Worm (Caenorhabditis elegans) whole organism, L4 larva: Measurements from ENCODE around the gene F45D3.1.

Source experiments
- F10B5.3 ChIP-seq: sonication (generic microtip); optimal IDR thresholded peaks from 2 replicates; lab custom pipeline; 2016; ENCODE audit warnings: mild to moderate bottlenecking, missing genetic modification characterization, missing compliant biosample characterization
- F37D6.2 ChIP-seq: sonication (generic microtip); optimal IDR thresholded peaks from 2 replicates; lab custom pipeline; 2016; ENCODE audit warnings: mild to moderate bottlenecking, missing genetic modification characterization, missing compliant biosample characterization
- Y5F2A.4 ChIP-seq: fragments of 200-800 bp; sonication (Bioruptor generic); optimal IDR thresholded peaks from 2 replicates; lab custom pipeline; 2018; ENCODE audit warnings: mild to moderate bottlenecking, missing genetic modification characterization, missing compliant biosample characterization
- ZK337.2 ChIP-seq: fragments of 200-800 bp; sonication (Bioruptor generic); IDR thresholded peaks from 2 replicates; pipeline ENCODE4 v1.3.6; 2022; ENCODE audit warnings: missing genetic modification reagents, missing genetic modification characterization, missing compliant biosample characterization
- aha-1 ChIP-seq: fragments of 150-350 bp; peaks from one replicate; lab custom pipeline; 2014; ENCODE audit warnings: missing biosample characterization, missing genetic modification characterization
- aly-2 ChIP-seq: sonication (generic microtip); optimal IDR thresholded peaks from 2 replicates; lab custom pipeline; 2018; ENCODE audit warnings: missing biosample characterization, missing genetic modification characterization
- ceh-44 ChIP-seq: fragments of 200-800 bp; sonication (Bioruptor generic); IDR thresholded peaks from 2 replicates; pipeline ENCODE4 v1.3.6; 2022; ENCODE audit warnings: missing genetic modification reagents, missing genetic modification characterization, missing compliant biosample characterization
- daf-16 ChIP-seq, 3 experiments: sonication (generic microtip); optimal IDR thresholded peaks; 2 replicates each; lab custom pipeline; 2016 to 2017; ENCODE audit warnings: missing genetic modification characterization in 3 of 3, missing genetic modification reagents in 3 of 3, mild to moderate bottlenecking in 2 of 3, missing compliant biosample characterization in 2 of 3, missing biosample characterization in 1 of 3, moderate library complexity in 1 of 3
- daf-19 ChIP-seq: fragments of 200-800 bp; sonication (Bioruptor generic); conservative IDR thresholded peaks from 2 replicates; pipeline ENCODE4 v1.3.6; 2022; ENCODE audit warnings: missing genetic modification characterization, missing compliant biosample characterization
- dmd-6 ChIP-seq: fragments of 200-800 bp; sonication (Bioruptor generic); IDR thresholded peaks from 2 replicates; pipeline ENCODE4 v1.3.6; 2022; ENCODE audit warnings: missing genetic modification reagents, missing genetic modification characterization, missing compliant biosample characterization
- dve-1 ChIP-seq: sonication (generic microtip); optimal IDR thresholded peaks from 2 replicates; lab custom pipeline; 2017; ENCODE audit warnings: antibody characterized with exemption, mild to moderate bottlenecking, missing genetic modification characterization, missing compliant biosample characterization; ENCODE audit not compliant: insufficient read depth
- fkh-10 ChIP-seq: fragments of 150-350 bp; optimal IDR thresholded peaks from 2 replicates; lab custom pipeline; 2014; ENCODE audit warnings: missing biosample characterization, missing genetic modification reagents, missing genetic modification characterization
- gei-8 ChIP-seq: fragments of 200-800 bp; sonication (Bioruptor generic); optimal IDR thresholded peaks from 2 replicates; lab custom pipeline; 2018; ENCODE audit warnings: mild to moderate bottlenecking, missing genetic modification characterization, missing compliant biosample characterization
- hlh-11 ChIP-seq: fragments of 200-800 bp; sonication (Bioruptor generic); optimal IDR thresholded peaks from 2 replicates; lab custom pipeline; 2018; ENCODE audit warnings: mild to moderate bottlenecking, missing genetic modification characterization, missing compliant biosample characterization
- hmg-1.1 ChIP-seq: fragments of 200-800 bp; sonication (Bioruptor generic); IDR thresholded peaks from 2 replicates; pipeline ENCODE4 v1.3.6; 2022; ENCODE audit warnings: missing genetic modification reagents, missing genetic modification characterization, missing compliant biosample characterization
- lim-7 ChIP-seq: fragments of 200-800 bp; sonication (Bioruptor generic); IDR thresholded peaks from 2 replicates; pipeline ENCODE4 v1.3.6; 2022; ENCODE audit warnings: missing genetic modification characterization, missing compliant biosample characterization
- lin-1 ChIP-seq: fragments of 200-800 bp; sonication (Bioruptor generic); IDR thresholded peaks from 2 replicates; pipeline ENCODE4 v1.3.6; 2022; ENCODE audit warnings: missing genetic modification reagents, missing genetic modification characterization, missing compliant biosample characterization
- lin-15B ChIP-seq: fragments of 150-350 bp; sonication (generic microtip); optimal IDR thresholded peaks from 3 replicates; lab custom pipeline; 2014; ENCODE audit warnings: missing biosample characterization, missing genetic modification characterization
- lin-29 ChIP-seq: fragments of 200-800 bp; sonication (Bioruptor generic); IDR thresholded peaks from 2 replicates; pipeline ENCODE4 v1.3.6; 2022; ENCODE audit warnings: missing genetic modification reagents, missing genetic modification characterization, missing compliant biosample characterization
- lin-39 ChIP-seq: fragments of 150-350 bp; optimal IDR thresholded peaks from 2 replicates; lab custom pipeline; 2014; ENCODE audit warnings: missing biosample characterization, missing genetic modification reagents, missing genetic modification characterization
- lsy-2 ChIP-seq, 2 experiments: fragments of 150-350 bp in 1 of 2; sonication (generic microtip) in 1 of 2; optimal IDR thresholded peaks; 2 replicates each; lab custom pipeline; 2014 to 2017; ENCODE audit warnings: missing biosample characterization in 2 of 2, missing genetic modification characterization in 2 of 2
- mep-1 ChIP-seq: fragments of 150-350 bp; sonication (generic microtip); optimal IDR thresholded peaks from 3 replicates; lab custom pipeline; 2014; ENCODE audit warnings: missing biosample characterization, missing genetic modification characterization
- mes-2 ChIP-seq: sonication (generic microtip); optimal IDR thresholded peaks from 2 replicates; lab custom pipeline; 2016; ENCODE audit warnings: missing genotype, mild to moderate bottlenecking, missing genetic modification characterization, missing compliant biosample characterization; ENCODE audit not compliant: poor library complexity, severe bottlenecking
- nhr-10 ChIP-seq: fragments of 150-350 bp; optimal IDR thresholded peaks from 2 replicates; lab custom pipeline; 2014; ENCODE audit warnings: missing biosample characterization, missing genetic modification characterization
- nhr-102 ChIP-seq: sonication (generic microtip); optimal IDR thresholded peaks from 2 replicates; lab custom pipeline; 2016; ENCODE audit warnings: mild to moderate bottlenecking, missing genetic modification characterization, moderate library complexity, missing compliant biosample characterization
- nhr-11 ChIP-seq: fragments of 150-350 bp; optimal IDR thresholded peaks from 2 replicates; lab custom pipeline; 2014; ENCODE audit warnings: missing biosample characterization, missing genetic modification characterization
- nhr-111 ChIP-seq: fragments of 200-800 bp; sonication (Bioruptor generic); optimal IDR thresholded peaks from 2 replicates; lab custom pipeline; 2018; ENCODE audit warnings: mild to moderate bottlenecking, missing genetic modification characterization, missing compliant biosample characterization
- nhr-237 ChIP-seq: sonication (generic microtip); optimal IDR thresholded peaks from 2 replicates; lab custom pipeline; 2017; ENCODE audit warnings: missing biosample characterization, missing genetic modification characterization
- nhr-25 ChIP-seq: sonication (generic microtip); optimal IDR thresholded peaks from 2 replicates; lab custom pipeline; 2017; ENCODE audit warnings: missing genetic modification characterization, mild to moderate bottlenecking, missing compliant biosample characterization, antibody characterized with exemption, moderate library complexity, borderline replicate concordance; ENCODE audit not compliant: insufficient read depth
- nhr-28 ChIP-seq: fragments of 150-350 bp; optimal IDR thresholded peaks from 2 replicates; lab custom pipeline; 2014; ENCODE audit warnings: missing biosample characterization, missing genetic modification characterization
- nhr-48 ChIP-seq: sonication (generic microtip); optimal IDR thresholded peaks from 2 replicates; lab custom pipeline; 2016; ENCODE audit warnings: mild to moderate bottlenecking, missing genetic modification characterization, missing compliant biosample characterization
- nhr-6 ChIP-seq: fragments of 150-350 bp; optimal IDR thresholded peaks from 2 replicates; lab custom pipeline; 2014; ENCODE audit warnings: missing biosample characterization, missing genetic modification characterization
- nhr-77 ChIP-seq: fragments of 150-350 bp; optimal IDR thresholded peaks from 2 replicates; lab custom pipeline; 2014; ENCODE audit warnings: missing biosample characterization, missing genetic modification characterization
- pqm-1 ChIP-seq: sonication (generic microtip); optimal IDR thresholded peaks from 2 replicates; lab custom pipeline; 2017; ENCODE audit warnings: missing biosample characterization, missing genetic modification characterization
- sdz-12 ChIP-seq: fragments of 200-800 bp; sonication (Bioruptor generic); optimal IDR thresholded peaks from 2 replicates; lab custom pipeline; 2018; ENCODE audit warnings: mild to moderate bottlenecking, missing genetic modification characterization, missing compliant biosample characterization
- snpc-1.2 ChIP-seq: fragments of 200-800 bp; sonication (Bioruptor generic); IDR thresholded peaks from 2 replicates; pipeline ENCODE4 v1.3.6; 2022; ENCODE audit warnings: missing genetic modification reagents, missing genetic modification characterization, missing compliant biosample characterization
- spr-1 ChIP-seq: sonication (generic microtip); optimal IDR thresholded peaks from 2 replicates; lab custom pipeline; 2016; ENCODE audit warnings: mild to moderate bottlenecking, missing genetic modification characterization, missing compliant biosample characterization
- unc-62 ChIP-seq, 3 experiments: fragments of 150-350 bp in 1 of 3; sonication (generic microtip); optimal IDR thresholded peaks in 2 of 3; peaks in 1 of 3; 1 replicate in 1 of 3; 2 replicates in 2 of 3; lab custom pipeline; 2014 to 2017; ENCODE audit warnings: missing biosample characterization in 3 of 3, missing genetic modification characterization in 3 of 3, missing genetic modification reagents in 3 of 3, missing genotype in 1 of 3
- zag-1 ChIP-seq: fragments of 150-350 bp; optimal IDR thresholded peaks from 2 replicates; lab custom pipeline; 2014; ENCODE audit warnings: missing biosample characterization, missing genetic modification characterization
- ztf-7 ChIP-seq: fragments of 150-350 bp; optimal IDR thresholded peaks from 2 replicates; lab custom pipeline; 2014; ENCODE audit warnings: missing biosample characterization, missing genetic modification characterization

The F45D3.1 gene

ce11 chrV:12530129-12530528 lies 3.3 kb downstream of the F45D3.1 start (continued):
- TF ChIP-seq daf-19 (GFP tag; lab: Robert Waterston, UW) = no peak

ce11 chrV:12531084-12531483 lies 4.2 kb downstream of the F45D3.1 start:
- no peak for TF ChIP-seq nhr-102 (tag; lab: Kevin White, UChicago)
- peak; percentile 26 for TF ChIP-seq nhr-48 (tag; lab: Kevin White, UChicago)
- TF ChIP-seq nhr-11 (tag; lab: Kevin White, UChicago) = peak; percentile 42
- TF ChIP-seq, all 104 proteins: peak for 2

ce11 chrV:12532369-12532768 lies 5.5 kb downstream of the F45D3.1 start:
- TF ChIP-seq ztf-7 (no peak), lim-7 (GFP tag; lab: Robert Waterston, UW) (no peak), Y5F2A.4 (GFP tag; lab: Kevin White, UChicago) (no peak), ZK337.2 (no peak), lin-1 (no peak), spr-1 (tag; lab: Kevin White, UChicago) (no peak), nhr-28 (tag; lab: Kevin White, UChicago) (peak; percentile 14), nhr-237 (tag; lab: Kevin White, UChicago) (no peak), ceh-44 (GFP tag; lab: Robert Waterston, UW) (no peak), daf-16 (GFP tag; optimal IDR thresholded peaks at IDR 0.05; lab: Kevin White, UChicago) (no peak), daf-16 (tag; optimal IDR thresholded peaks at IDR 0.05; lab: Kevin White, UChicago) (peak; percentile 54), nhr-6 (tag; lab: Kevin White, UChicago) (no peak), aha-1 (tag; lab: Kevin White, UChicago) (peak; percentile 75), lin-39 (no peak), mep-1 (tag; lab: Kevin White, UChicago) (no peak), hlh-11 (tag; lab: Kevin White, UChicago) (peak; percentile 10), dmd-6 (GFP tag; lab: Robert Waterston, UW) (peak; percentile 45; the same call in 1 of the 2 replicates), nhr-102 (tag; lab: Kevin White, UChicago) (no peak), F37D6.2 (tag; lab: Kevin White, UChicago) (no peak), nhr-48 (tag; lab: Kevin White, UChicago) (no peak), pqm-1 (tag; lab: Kevin White, UChicago) (peak; percentile 42), lin-29 (GFP tag; lab: Robert Waterston, UW) (no peak), lsy-2 (tag; optimal IDR thresholded peaks at IDR 0.05; lab: Kevin White, UChicago) (no peak), zag-1 (tag; lab: Kevin White, UChicago) (no peak), dve-1 (tag; lab: Kevin White, UChicago) (peak; percentile 19)

DNA sequence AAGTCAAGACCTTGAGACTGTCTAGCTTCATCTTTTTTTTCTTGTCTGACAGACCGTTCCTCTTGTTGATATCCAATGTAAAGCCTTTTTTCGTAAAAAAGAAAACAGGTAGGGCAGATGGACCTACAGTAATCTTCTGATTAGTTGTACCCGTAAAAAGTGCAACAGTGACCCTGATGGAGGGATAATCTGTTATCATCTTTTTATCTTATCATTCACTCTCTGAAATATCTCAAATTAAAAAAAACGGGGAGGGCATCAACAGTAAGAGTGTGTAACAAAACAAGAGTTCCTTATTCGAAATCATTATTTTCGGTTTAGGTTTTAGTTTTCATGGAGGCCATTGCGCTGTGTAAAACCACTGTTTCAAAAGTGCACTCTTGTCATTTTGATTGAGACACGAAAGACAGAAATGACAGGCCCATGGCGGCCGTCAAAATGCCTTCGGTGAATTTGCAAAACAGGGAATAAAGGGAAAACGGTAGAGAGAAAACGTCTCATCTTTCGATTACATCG lies 6.8 kb downstream of the F45D3.1 start:
- TF ChIP-seq nhr-48 (tag; lab: Kevin White, UChicago) = peak; percentile 68
- peak; percentile 3 for TF ChIP-seq mep-1 (tag; lab: Kevin White, UChicago)
- TF ChIP-seq unc-62 (GFP tag; optimal IDR thresholded peaks at IDR 0.05 in 1 of 2; lab: Kevin White, UChicago) = peak in 1 of 2 experiments; percentile 98
- no peak for TF ChIP-seq unc-62 (tag; optimal IDR thresholded peaks at IDR 0.05; lab: Kevin White, UChicago)
- TF ChIP-seq ZK337.2 = no peak
- TF ChIP-seq snpc-1.2 = no peak
- no peak for TF ChIP-seq gei-8
- TF ChIP-seq lsy-2 (tag; optimal IDR thresholded peaks at IDR 0.05; lab: Kevin White, UChicago) = peak in 1 of 2 experiments; percentile 46
- TF ChIP-seq dmd-6 (GFP tag; lab: Robert Waterston, UW) = peak; percentile 49; the same call in 1 of the 2 replicates
- peak; percentile 56 for TF ChIP-seq hlh-11 (tag; lab: Kevin White, UChicago)
- peak; percentile 72 for TF ChIP-seq nhr-25 (tag; lab: Kevin White, UChicago)
- TF ChIP-seq, all 104 proteins: peak for 7

DNA sequence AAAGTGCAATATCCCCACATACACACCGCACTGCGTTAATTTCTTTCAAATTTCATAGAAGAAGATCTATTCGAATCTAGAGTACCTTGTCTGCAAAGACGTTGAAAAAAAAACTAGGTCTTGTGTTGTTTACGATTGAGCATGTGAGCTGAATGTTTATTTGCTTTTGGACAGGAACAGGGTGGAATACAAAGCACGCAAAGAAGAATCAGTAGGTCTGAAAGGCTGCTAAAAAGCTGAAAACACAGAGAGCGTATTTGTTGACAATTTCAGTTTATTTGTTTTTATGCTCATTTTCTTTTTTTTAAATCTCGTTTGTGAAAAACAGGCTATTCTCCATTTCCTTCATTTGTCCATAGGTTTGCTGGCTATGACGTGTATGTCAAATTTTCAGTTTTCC lies 8.1 kb downstream of the F45D3.1 start:
- TF ChIP-seq mes-2 (tag; lab: Kevin White, UChicago) = no peak
- TF ChIP-seq aly-2 (tag; lab: Kevin White, UChicago) = no peak
- TF ChIP-seq lim-7 (GFP tag; lab: Robert Waterston, UW) = no peak
- TF ChIP-seq nhr-111 (GFP tag; lab: Kevin White, UChicago) = no peak
- TF ChIP-seq hmg-1.1 = no peak
- TF ChIP-seq ceh-44 (GFP tag; lab: Robert Waterston, UW) = no peak
- TF ChIP-seq pqm-1 (tag; lab: Kevin White, UChicago) = no peak
- no peak for TF ChIP-seq lin-15B (tag; lab: Kevin White, UChicago)
- peak in 1 of 2 experiments; percentile 71 for TF ChIP-seq unc-62 (GFP tag; optimal IDR thresholded peaks at IDR 0.05 in 1 of 2; lab: Kevin White, UChicago)
- no peak for TF ChIP-seq unc-62 (tag; optimal IDR thresholded peaks at IDR 0.05; lab: Kevin White, UChicago)
- no peak for TF ChIP-seq F10B5.3 (tag; lab: Kevin White, UChicago)
- TF ChIP-seq dve-1 (tag; lab: Kevin White, UChicago) = peak; percentile 4
- no peak for TF ChIP-seq aha-1 (tag; lab: Kevin White, UChicago)
- no peak for TF ChIP-seq nhr-77
- TF ChIP-seq ztf-7 = no peak
- no peak for TF ChIP-seq sdz-12 (GFP tag; lab: Kevin White, UChicago)
- no peak for TF ChIP-seq nhr-10
- TF ChIP-seq fkh-10 = no peak
